Fruit fly (Drosophila melanogaster): Measurements from ENCODE around the gene KaiR1D.

Gene KaiR1D

DNA sequence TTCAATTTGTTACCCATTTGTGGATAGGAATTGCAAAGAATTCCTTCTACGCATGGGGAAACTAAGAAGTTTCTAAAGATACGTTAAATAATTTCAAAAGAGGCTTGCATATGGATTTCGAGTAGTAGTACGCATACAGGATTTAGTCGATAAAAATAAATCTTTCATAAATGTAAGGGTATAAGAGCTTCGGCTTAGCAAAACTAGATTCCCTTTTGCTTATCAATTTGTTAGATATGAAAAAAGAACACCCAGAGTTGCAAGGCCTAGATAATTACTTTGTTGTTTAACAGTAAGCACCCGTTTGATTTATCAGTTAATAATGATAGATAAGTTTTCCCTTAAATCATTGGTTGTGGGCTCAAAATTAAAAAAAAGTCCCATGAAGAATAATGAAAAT lies 20.5 kb downstream of the KaiR1D start (continued):
- no peak for TF ChIP-seq CG9876 (GFP tag; optimal IDR thresholded peaks at IDR 0.05)
- TF ChIP-seq CG14441 (GFP tag; IDR thresholded peaks at IDR 0.05) = 0 out of 2 replicates have a peak, but pooled peaks have one; percentile 30
- TF ChIP-seq CG1024 (GFP tag; IDR thresholded peaks at IDR 0.05) = no peak
- no peak for TF ChIP-seq pfk (GFP tag; optimal IDR thresholded peaks at IDR 0.05)
- TF ChIP-seq grau (tag; optimal IDR thresholded peaks at IDR 0.05) = no peak
- no peak for TF ChIP-seq CG4282 (GFP tag; optimal IDR thresholded peaks at IDR 0.05)
- TF ChIP-seq CG17829 (tag; optimal IDR thresholded peaks at IDR 0.05) = no peak
- TF ChIP-seq CG4854 (GFP tag; optimal IDR thresholded peaks at IDR 0.05) = no peak
- no peak for TF ChIP-seq Fer2 (tag; optimal IDR thresholded peaks at IDR 0.05)
- TF ChIP-seq Usf (GFP tag; optimal IDR thresholded peaks at IDR 0.05) = no peak
- TF ChIP-seq CG12155 (GFP tag; optimal IDR thresholded peaks at IDR 0.05) = no peak
- TF ChIP-seq grn (GFP tag; optimal IDR thresholded peaks at IDR 0.05) = peak; percentile 68
- no peak for TF ChIP-seq Lhr (GFP tag; optimal IDR thresholded peaks at IDR 0.05)
- no peak for TF ChIP-seq esg (GFP tag; conservative IDR thresholded peaks at IDR 0.05)
- TF ChIP-seq C15 (GFP tag; IDR thresholded peaks at IDR 0.05) = no peak
- TF ChIP-seq CG4730 (GFP tag; IDR thresholded peaks at IDR 0.05) = no peak
- no peak for TF ChIP-seq CG11085 (GFP tag; IDR thresholded peaks at IDR 0.05)
- TF ChIP-seq dimm (GFP tag; IDR thresholded peaks at IDR 0.05) = no peak
- no peak for TF ChIP-seq MBD-R2 (GFP tag; IDR thresholded peaks at IDR 0.05)
- no peak for TF ChIP-seq CG14710 (tag; optimal IDR thresholded peaks at IDR 0.05)
- TF ChIP-seq CG11695 (GFP tag; IDR thresholded peaks at IDR 0.05) = 0 out of 3 replicates have a peak, but pooled peaks have one; percentile 42
- TF ChIP-seq CG31441 (GFP tag; IDR thresholded peaks at IDR 0.05) = no peak
- peak; percentile 18 for TF ChIP-seq CG13296 (GFP tag; optimal IDR thresholded peaks at IDR 0.05)
- TF ChIP-seq CG10274 (GFP tag; optimal IDR thresholded peaks at IDR 0.05) = no peak
- TF ChIP-seq Ssrp (tag; optimal IDR thresholded peaks at IDR 0.05) = no peak
- peak; percentile 97 for TF ChIP-seq D19A (tag; optimal IDR thresholded peaks at IDR 0.05)
- TF ChIP-seq HLH4C (GFP tag; IDR thresholded peaks at IDR 0.05; ENCODE audit: partially characterized antibody) = no peak
- TF ChIP-seq chn (GFP tag; optimal IDR thresholded peaks at IDR 0.05) = no peak
- TF ChIP-seq psq (GFP tag; optimal IDR thresholded peaks at IDR 0.05) = no peak
- TF ChIP-seq CG2120 (GFP tag; optimal IDR thresholded peaks at IDR 0.05) = no peak
- TF ChIP-seq BEAF-32 (GFP tag; optimal IDR thresholded peaks at IDR 0.05) = no peak
- TF ChIP-seq Xrp1 (GFP tag; IDR thresholded peaks at IDR 0.05) = peak; percentile 39; the same call in 1 of the 2 replicates
- 0 out of 2 replicates have a peak, but pooled peaks have one; percentile 15 for TF ChIP-seq Ptx1 (GFP tag; IDR thresholded peaks at IDR 0.05)
- TF ChIP-seq Rx (GFP tag; IDR thresholded peaks at IDR 0.05) = no peak
- TF ChIP-seq Aef1 (GFP tag; IDR thresholded peaks at IDR 0.05) = no peak
- no peak for TF ChIP-seq CG13624 (GFP tag; optimal IDR thresholded peaks at IDR 0.05)
- TF ChIP-seq HLHmδ (GFP tag; optimal IDR thresholded peaks at IDR 0.05) = no peak
- no peak for TF ChIP-seq chinmo (GFP tag; IDR thresholded peaks at IDR 0.05; ENCODE audit: partially characterized antibody)
- TF ChIP-seq Dip3 (GFP tag; optimal IDR thresholded peaks at IDR 0.05) = no peak
- no peak for TF ChIP-seq NFAT (GFP tag; IDR thresholded peaks at IDR 0.05)
- no peak for TF ChIP-seq shn (GFP tag; optimal IDR thresholded peaks at IDR 0.05)
- TF ChIP-seq gsb (GFP tag; IDR thresholded peaks at IDR 0.05) = no peak
- no peak for TF ChIP-seq MESR4 (GFP tag; optimal IDR thresholded peaks at IDR 0.05)
- peak; percentile 76 for TF ChIP-seq mirr (GFP tag; optimal IDR thresholded peaks at IDR 0.05)
- no peak for TF ChIP-seq tin (GFP tag; optimal IDR thresholded peaks at IDR 0.05)
- no peak for TF ChIP-seq CG8944 (GFP tag; optimal IDR thresholded peaks at IDR 0.05)
- TF ChIP-seq Taf1 (GFP tag; IDR thresholded peaks at IDR 0.05) = no peak
- TF ChIP-seq Pdp1 (GFP tag; optimal IDR thresholded peaks at IDR 0.05) = peak in 1 of 2 experiments; percentile 59
- TF ChIP-seq cas (GFP tag; IDR thresholded peaks at IDR 0.05) = no peak
- no peak for TF ChIP-seq Tbp (GFP tag; optimal IDR thresholded peaks at IDR 0.05)
- TF ChIP-seq z (GFP tag; IDR thresholded peaks at IDR 0.05) = no peak
- no peak for TF ChIP-seq h (optimal IDR thresholded peaks at IDR 0.05)
- no peak for TF ChIP-seq E2f1 (GFP tag; IDR thresholded peaks at IDR 0.05)
- TF ChIP-seq yki (optimal IDR thresholded peaks at IDR 0.05) = no peak

All from whole organism, embryonic.